Fruit fly (Drosophila melanogaster): Measurements from ENCODE around the gene CG34462.

DNA sequence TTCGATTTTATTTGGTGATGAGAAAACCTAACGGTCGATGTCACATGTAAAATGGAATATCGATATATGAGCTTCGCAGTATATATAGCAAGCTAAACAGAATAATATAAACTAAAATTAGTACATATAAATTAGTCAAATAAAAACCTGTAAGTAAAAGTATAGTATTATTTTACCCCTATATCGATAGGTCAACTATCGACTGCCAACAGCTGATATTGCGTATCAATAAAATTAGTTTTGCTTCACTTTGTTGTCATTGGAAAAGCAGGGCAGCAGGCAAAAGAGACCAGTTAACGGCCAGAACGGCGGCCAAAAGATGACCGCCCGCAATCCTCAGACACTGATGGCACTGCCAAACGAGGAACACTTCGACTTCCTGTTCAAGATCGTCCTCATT lies 31.4 kb upstream of the CG34462 start, which contains the start of gene Rab19:
- TF ChIP-seq CG8478 (optimal IDR thresholded peaks at IDR 0.05), result no peak
- TF ChIP-seq CTCF (optimal IDR thresholded peaks at IDR 0.05), result no peak

All from S2 (cell line).